Fruit fly (Drosophila melanogaster): ENCODE measurements around the gene CG4045.
A peak's percentile ranks its signal among the peaks of the same experiment; 100 is the strongest.

DNA sequence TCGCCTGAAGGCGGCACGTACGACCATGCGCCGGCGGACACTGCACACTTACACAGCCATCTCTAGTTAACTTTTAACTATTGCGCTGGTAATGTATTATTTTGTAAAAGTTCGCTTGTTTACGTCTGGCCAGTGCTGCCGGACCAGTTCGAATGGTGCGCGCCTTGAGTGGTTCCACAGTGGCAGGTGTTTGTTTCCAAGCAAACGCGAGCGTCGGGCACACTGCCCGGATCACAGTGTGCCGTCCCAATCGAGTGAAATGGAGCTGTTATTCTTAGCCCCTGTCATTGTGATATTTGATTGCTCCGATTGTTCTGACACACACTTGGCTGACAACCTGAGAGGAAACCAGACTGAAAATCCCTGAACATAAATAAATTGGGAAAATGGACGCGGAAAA lies 2.4 kb downstream of the CG4045 start, which contains the start of gene CG4199:
- no peak for TF ChIP-seq sr (GFP tag; IDR thresholded peaks at IDR 0.05)
- TF ChIP-seq CG34422 (GFP tag; IDR thresholded peaks at IDR 0.05) = peak; percentile 47; the same call in 1 of the 3 replicates

All from whole organism, embryonic.